Worm (Caenorhabditis elegans): ENCODE measurements around the gene F26D2.16.
A peak's percentile ranks its signal among the peaks of the same experiment; 100 is the strongest.

Gene F26D2.16

ce11 chrV:16401519-16401918, 18.1 kb downstream of the F26D2.16 start, which contains the start of gene F13A7.14 (continued):
- TF ChIP-seq ztf-18 (tag; optimal IDR thresholded peaks at IDR 0.05) (no peak), tbx-9 (tag; optimal IDR thresholded peaks at IDR 0.05; ENCODE audit: borderline replicate concordance) (no peak), pbrm-1 (GFP tag; IDR thresholded peaks at IDR 0.05) (no peak), T26A5.8 (tag; optimal IDR thresholded peaks at IDR 0.05) (no peak), die-1 (tag; optimal IDR thresholded peaks at IDR 0.05) (no peak), K11D2.4 (GFP tag; IDR thresholded peaks at IDR 0.05) (0 out of 2 replicates have a peak, but pooled peaks have one; percentile 37), ekl-4 (GFP tag; IDR thresholded peaks at IDR 0.05) (no peak), zim-3 (tag; optimal IDR thresholded peaks at IDR 0.05) (no peak), ceh-91 (GFP tag; IDR thresholded peaks at IDR 0.05) (peak; percentile 52), bed-1 (GFP tag; IDR thresholded peaks at IDR 0.05) (no peak), dox-1 (GFP tag; IDR thresholded peaks at IDR 0.05) (peak; percentile 75), B0261.1 (tag; optimal IDR thresholded peaks at IDR 0.05) (peak; percentile 15), Y53G8AR.9 (GFP tag; conservative IDR thresholded peaks at IDR 0.05) (no peak; the same call in 1 of the 2 replicates), mes-4 (tag; optimal IDR thresholded peaks at IDR 0.05) (no peak), D2030.7 (GFP tag; IDR thresholded peaks at IDR 0.05) (peak; percentile 54), rec-8 (tag; optimal IDR thresholded peaks at IDR 0.05) (peak in 1 of 2 experiments; percentile 40), ztf-26 (tag; optimal IDR thresholded peaks at IDR 0.05) (peak; percentile 2), snpc-3.4 (tag; optimal IDR thresholded peaks at IDR 0.05) (peak; percentile 31), ceh-79 (tag; optimal IDR thresholded peaks at IDR 0.05) (no peak), ets-4 (GFP tag; optimal IDR thresholded peaks at IDR 0.05) (no peak), madf-10 (tag; optimal IDR thresholded peaks at IDR 0.05) (peak; percentile 42), dpff-1 (tag; optimal IDR thresholded peaks at IDR 0.05) (no peak), lag-1 (GFP tag; IDR thresholded peaks at IDR 0.05) (no peak), unc-130 (GFP tag; optimal IDR thresholded peaks at IDR 0.05) (peak; percentile 53), lin-54 (GFP tag; optimal IDR thresholded peaks at IDR 0.05) (peak; percentile 89), nhr-90 (tag; optimal IDR thresholded peaks at IDR 0.05) (no peak), sea-2 (GFP tag; IDR thresholded peaks at IDR 0.05) (no peak), egl-18 (GFP tag; IDR thresholded peaks at IDR 0.05) (no peak), somi-1 (GFP tag; optimal IDR thresholded peaks at IDR 0.05) (peak; percentile 2), ZK185.1 (tag; optimal IDR thresholded peaks at IDR 0.05; ENCODE audit: poor library complexity, severe bottlenecking) (peak; percentile 90), B0035.1 (tag; optimal IDR thresholded peaks at IDR 0.05) (no peak), nfya-1 (tag; optimal IDR thresholded peaks at IDR 0.05; ENCODE audit: borderline replicate concordance, insufficient read depth) (no peak), lsl-1 (GFP tag; optimal IDR thresholded peaks at IDR 0.05) (peak; percentile 36), F49E8.2 (tag; optimal IDR thresholded peaks at IDR 0.05; ENCODE audit: insufficient read depth) (no peak), hmg-20 (GFP tag; IDR thresholded peaks at IDR 0.05) (peak; percentile 62; the same call in 1 of the 2 replicates), B0336.3 (GFP tag; IDR thresholded peaks at IDR 0.05) (0 out of 2 replicates have a peak, but pooled peaks have one; percentile 29), pha-4 (tag; optimal IDR thresholded peaks at IDR 0.05) (no peak), fkh-3 (tag; optimal IDR thresholded peaks at IDR 0.05) (no peak), F33H1.4 (GFP tag; IDR thresholded peaks at IDR 0.05) (peak; percentile 51), Y56A3A.18 (GFP tag; IDR thresholded peaks at IDR 0.05) (no peak), F22D6.2 (tag; optimal IDR thresholded peaks at IDR 0.05) (peak; percentile 36), mel-28 (tag; optimal IDR thresholded peaks at IDR 0.05; ENCODE audit: borderline replicate concordance) (no peak), cebp-2 (GFP tag; IDR thresholded peaks at IDR 0.05) (no peak), lir-1 (GFP tag; conservative IDR thresholded peaks at IDR 0.05) (peak; percentile 60), madf-3 (GFP tag; IDR thresholded peaks at IDR 0.05) (no peak), chd-7 (tag; optimal IDR thresholded peaks at IDR 0.05) (peak; percentile 47), mcd-1 (GFP tag; IDR thresholded peaks at IDR 0.05) (peak; percentile 86), aptf-3 (GFP tag; IDR thresholded peaks at IDR 0.05) (no peak), ztf-6 (GFP tag; IDR thresholded peaks at IDR 0.05) (no peak)

Data from whole organism, young adult.